Worm (Caenorhabditis elegans): Measurements from ENCODE around the gene R09F10.8.

DNA sequence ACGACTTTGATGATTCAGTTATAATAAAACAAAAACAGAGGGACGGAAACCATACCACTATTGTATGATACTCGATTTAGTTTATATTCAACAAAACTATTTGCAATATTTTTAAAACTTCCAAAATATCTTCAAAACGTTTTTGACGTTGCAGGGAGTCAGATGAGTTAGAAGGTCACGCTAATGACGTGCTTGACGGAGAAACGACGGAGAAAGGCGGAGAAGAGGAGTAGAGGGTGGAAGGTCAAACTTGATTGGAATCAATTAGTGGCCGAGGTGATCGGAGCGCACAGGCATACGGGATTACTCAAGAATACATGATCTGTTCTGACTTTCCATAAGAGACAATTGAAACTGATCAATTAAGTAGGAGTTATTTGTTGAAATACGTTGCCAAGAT lies 23.4 kb downstream of the R09F10.8 start:
- TF ChIP-seq nfya-1 (tag; optimal IDR thresholded peaks at IDR 0.05; ENCODE audit: insufficient read depth), result no peak
- no peak for TF ChIP-seq lsy-12 (tag; optimal IDR thresholded peaks at IDR 0.05)
- no peak for TF ChIP-seq fos-1 (tag; optimal IDR thresholded peaks at IDR 0.05)
- no peak for TF ChIP-seq nhr-28 (tag; optimal IDR thresholded peaks at IDR 0.05)
- TF ChIP-seq elt-3 (tag; optimal IDR thresholded peaks at IDR 0.05), result no peak

All from whole organism, L3 larva.